Worm (Caenorhabditis elegans) whole organism, L2 larva: ENCODE data around the gene oac-29.

Experiments
- aly-2 ChIP-seq: fragments of 150-350 bp; optimal IDR thresholded peaks from 2 replicates; lab custom pipeline; 2014; ENCODE audit warnings: missing biosample characterization, missing genetic modification characterization
- egl-27 ChIP-seq: sonication (generic microtip); optimal IDR thresholded peaks from 3 replicates; lab custom pipeline; 2017; ENCODE audit warnings: missing biosample characterization, missing genetic modification reagents, missing genetic modification characterization
- elt-1 ChIP-seq: fragments of 150-350 bp; optimal IDR thresholded peaks from 2 replicates; lab custom pipeline; 2014; ENCODE audit warnings: missing biosample characterization, missing genetic modification characterization
- lin-13 ChIP-seq: fragments of 150-350 bp; optimal IDR thresholded peaks from 2 replicates; lab custom pipeline; 2014; ENCODE audit warnings: missing biosample characterization, missing genetic modification reagents, missing genetic modification characterization
- lsy-2 ChIP-seq, 2 experiments: fragments of 150-350 bp in 1 of 2; sonication (generic microtip) in 1 of 2; optimal IDR thresholded peaks; 2 replicates each; lab custom pipeline; 2014 to 2017; ENCODE audit warnings: missing biosample characterization in 2 of 2, missing genetic modification characterization in 2 of 2
- mdl-1 ChIP-seq, 2 experiments: fragments of 150-350 bp in 1 of 2; sonication (generic microtip) in 1 of 2; optimal IDR thresholded peaks; 2 replicates each; lab custom pipeline; 2017; ENCODE audit warnings: missing biosample characterization in 2 of 2, missing genetic modification characterization in 2 of 2
- nhr-12 ChIP-seq: fragments of 150-350 bp; optimal IDR thresholded peaks from 2 replicates; lab custom pipeline; 2014; ENCODE audit warnings: missing biosample characterization, missing genetic modification characterization
- snpc-4 ChIP-seq: fragments of 150-350 bp; optimal IDR thresholded peaks from 2 replicates; lab custom pipeline; 2014; ENCODE audit warnings: missing biosample characterization, missing genetic modification characterization
- unc-62 ChIP-seq: fragments of 150-350 bp; optimal IDR thresholded peaks from 2 replicates; lab custom pipeline; 2014; ENCODE audit warnings: missing biosample characterization, missing genetic modification reagents, missing genetic modification characterization

DNA sequence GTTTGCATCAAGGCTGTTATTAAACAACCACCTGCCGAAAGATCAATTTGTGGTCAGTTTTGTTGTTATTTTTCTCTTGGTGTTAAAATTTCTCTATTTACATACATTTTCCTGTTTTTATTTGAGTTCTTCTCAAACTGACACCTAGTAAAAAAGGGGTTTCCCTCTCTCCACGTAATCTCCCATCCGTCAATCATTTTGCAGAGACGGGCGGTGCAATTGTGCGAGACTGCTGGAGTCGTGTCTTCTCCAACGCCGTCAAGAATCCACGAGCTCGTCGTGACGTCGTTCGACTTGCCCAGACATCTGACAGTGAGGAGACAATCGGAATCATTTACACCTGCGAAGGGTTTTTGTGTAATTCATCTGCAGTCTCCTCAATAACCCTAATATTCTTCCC is 9.1 kb downstream of the oac-29 start:
- TF ChIP-seq egl-27 (tag; lab: Kevin White, UChicago): no peak
- no peak for TF ChIP-seq elt-1
- no peak for TF ChIP-seq mdl-1 (tag; optimal IDR thresholded peaks at IDR 0.05; lab: Kevin White, UChicago)
- TF ChIP-seq snpc-4: no peak
- no peak for TF ChIP-seq lsy-2 (tag; optimal IDR thresholded peaks at IDR 0.05; lab: Kevin White, UChicago)
- no peak for TF ChIP-seq lin-13 (GFP tag; lab: Kevin White, UChicago)
- TF ChIP-seq aly-2: no peak
- no peak for TF ChIP-seq unc-62
- no peak for TF ChIP-seq nhr-12
